Worm (Caenorhabditis elegans) whole organism, L4/young adult: ENCODE results near the gene F32A5.8.

Experiments
- W03F9.2 ChIP-seq: fragments of 150-350 bp; optimal IDR thresholded peaks from 2 replicates; lab custom pipeline; 2014; ENCODE audit warnings: missing biosample characterization, missing genetic modification characterization
- dao-5 ChIP-seq: sonication (generic microtip); optimal IDR thresholded peaks from 2 replicates; lab custom pipeline; 2016; ENCODE audit warnings: missing genotype, missing genetic modification characterization, moderate library complexity, missing compliant biosample characterization
- him-1 ChIP-seq: sonication (generic microtip); optimal IDR thresholded peaks from 2 replicates; lab custom pipeline; 2016; ENCODE audit warnings: missing genotype, missing genetic modification reagents, missing genetic modification characterization, missing compliant biosample characterization

DNA sequence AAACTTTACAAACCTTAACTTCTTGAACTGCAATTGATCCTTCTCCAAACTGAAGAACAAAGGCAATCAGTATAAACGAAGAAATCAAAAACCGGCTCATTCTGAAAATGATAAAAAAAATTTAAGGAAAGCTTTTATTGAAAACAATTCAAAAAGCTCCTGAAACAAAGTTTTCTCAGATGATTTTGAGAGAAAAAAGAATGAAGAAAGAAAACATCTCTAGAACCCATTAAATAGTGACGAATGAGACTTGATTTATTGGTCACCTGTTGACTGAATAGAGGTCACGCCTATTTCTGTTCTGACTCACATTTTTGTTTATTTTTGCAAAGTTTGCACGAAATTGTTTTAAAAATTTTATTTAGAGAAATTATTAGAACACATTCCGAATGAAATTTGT, 44.6 kb upstream of the F32A5.8 start, which contains the start of gene E04F6.8:
- TF ChIP-seq W03F9.2 (no peak), him-1 (tag; lab: Kevin White, UChicago) (no peak), dao-5 (tag; lab: Kevin White, UChicago) (no peak)
